Fruit fly (Drosophila melanogaster): Measurements from ENCODE around the gene CG15209.

DNA sequence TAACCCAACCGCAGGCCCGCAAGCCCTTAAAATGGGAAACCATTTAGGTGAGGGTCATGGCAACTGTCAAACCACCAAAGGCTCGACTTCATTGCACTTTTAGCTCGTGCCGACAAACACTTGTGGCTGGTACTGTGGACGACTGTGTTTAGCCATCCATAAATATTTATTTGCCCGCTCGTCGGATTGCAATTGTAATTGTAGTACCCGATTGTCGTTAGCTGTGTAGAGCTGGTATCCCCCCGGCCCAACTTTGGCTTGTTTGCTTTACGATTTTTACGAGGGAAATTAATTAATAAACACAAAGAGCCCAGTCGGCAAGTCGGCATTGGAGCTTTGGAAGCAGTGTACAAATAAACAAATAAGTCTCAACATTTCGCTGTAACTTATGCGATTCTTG is 3.3 kb downstream of the CG15209 start:
- TF ChIP-seq CG6276 (GFP tag; optimal IDR thresholded peaks at IDR 0.05) (no peak), CG34406 (GFP tag; optimal IDR thresholded peaks at IDR 0.05) (no peak), Sox15 (GFP tag; optimal IDR thresholded peaks at IDR 0.05) (no peak), topi (GFP tag; optimal IDR thresholded peaks at IDR 0.05) (no peak), CG8119 (GFP tag; IDR thresholded peaks at IDR 0.05) (no peak), CG3919 (GFP tag; optimal IDR thresholded peaks at IDR 0.05) (no peak), Met (GFP tag; optimal IDR thresholded peaks at IDR 0.05) (no peak), Lpt (GFP tag; optimal IDR thresholded peaks at IDR 0.05) (no peak), Hr4 (GFP tag; optimal IDR thresholded peaks at IDR 0.05) (no peak), CG16779 (tag; optimal IDR thresholded peaks at IDR 0.05) (no peak), Hr38 (GFP tag; optimal IDR thresholded peaks at IDR 0.05) (no peak)
